Fruit fly (Drosophila melanogaster) whole organism, wandering third instar larva: ENCODE results near the gene CG33281.

Experiments
- Abd-B ChIP-seq: fragments of >200 bp; optimal IDR thresholded peaks from 2 replicates; lab custom pipeline; 2017; ENCODE audit warnings: missing biosample characterization, missing genetic modification characterization
- CG32264 ChIP-seq: fragments of 200-800 bp; sonication (Bioruptor generic); optimal IDR thresholded peaks from 2 replicates; lab custom pipeline; 2016; ENCODE audit warnings: missing biosample characterization, missing genetic modification characterization
- CG9705 ChIP-seq: fragments of 200-800 bp; sonication (Bioruptor generic); optimal IDR thresholded peaks from 2 replicates; lab custom pipeline; 2018; ENCODE audit warnings: missing biosample characterization, mild to moderate bottlenecking, missing genetic modification characterization
- CrebA ChIP-seq: fragments of 200-800 bp; sonication (Bioruptor generic); optimal IDR thresholded peaks from 2 replicates; lab custom pipeline; 2016; ENCODE audit warnings: missing biosample characterization, mild to moderate bottlenecking, missing genetic modification characterization, borderline replicate concordance
- Dfd ChIP-seq: fragments of >200 bp; optimal IDR thresholded peaks from 2 replicates; lab custom pipeline; 2017; ENCODE audit warnings: missing biosample characterization, missing genetic modification characterization
- Dif ChIP-seq: fragments of 200-275, 200-300 bp; sonication (Bioruptor generic); optimal IDR thresholded peaks from 2 replicates; lab custom pipeline; 2018; ENCODE audit warnings: missing biosample characterization, missing genetic modification characterization; ENCODE audit not compliant: partially characterized antibody
- GATAd ChIP-seq: sonication (Bioruptor generic); optimal IDR thresholded peaks from 2 replicates; lab custom pipeline; 2016; ENCODE audit warnings: missing biosample characterization, missing genetic modification characterization
- HLH106 ChIP-seq: fragments of 200-800 bp; optimal IDR thresholded peaks from 3 replicates; lab custom pipeline; 2019; ENCODE audit warnings: missing biosample characterization, mild to moderate bottlenecking, missing genetic modification characterization, moderate library complexity
- Hnf4 ChIP-seq: fragments of 200-800 bp; sonication (Bioruptor generic); optimal IDR thresholded peaks from 2 replicates; lab custom pipeline; 2016; ENCODE audit warnings: missing biosample characterization, mild to moderate bottlenecking, missing genetic modification characterization
- Hr78 ChIP-seq: fragments of >200 bp; optimal IDR thresholded peaks from 2 replicates; lab custom pipeline; 2017; ENCODE audit warnings: missing biosample characterization, missing genetic modification characterization
- Hr83 ChIP-seq: fragments of 200-300 bp; sonication (Bioruptor generic); optimal IDR thresholded peaks from 2 replicates; lab custom pipeline; 2016; ENCODE audit warnings: missing biosample characterization, mild to moderate bottlenecking, missing genetic modification characterization, moderate library complexity; ENCODE audit not compliant: poor library complexity, severe bottlenecking
- Jra ChIP-seq: sonication (Bioruptor generic); optimal IDR thresholded peaks from 2 replicates; lab custom pipeline; 2016; ENCODE audit warnings: missing biosample characterization, missing genetic modification characterization
- Mio ChIP-seq: sonication (Bioruptor generic); optimal IDR thresholded peaks from 2 replicates; lab custom pipeline; 2016; ENCODE audit warnings: missing biosample characterization, missing genetic modification characterization
- Myc ChIP-seq: fragments of >200 bp; optimal IDR thresholded peaks from 2 replicates; lab custom pipeline; 2017
- N ChIP-seq: fragments of >200 bp; optimal IDR thresholded peaks from 2 replicates; lab custom pipeline; 2018; ENCODE audit warnings: missing biosample characterization, missing external identifiers, missing genetic modification characterization
- OdsH ChIP-seq: fragments of 200-800 bp; sonication (Bioruptor generic); optimal IDR thresholded peaks from 2 replicates; lab custom pipeline; 2016; ENCODE audit warnings: missing biosample characterization, mild to moderate bottlenecking, missing genetic modification characterization
- Rel ChIP-seq, 2 experiments: fragments of 200-800 bp; sonication (Bioruptor generic) in 1 of 2; optimal IDR thresholded peaks; 2 replicates in 1 of 2; 3 replicates in 1 of 2; lab custom pipeline; 2016 to 2019; ENCODE audit warnings: mild to moderate bottlenecking in 2 of 2, missing biosample characterization in 2 of 2, missing genetic modification characterization in 2 of 2, moderate library complexity in 1 of 2
- Sp1 ChIP-seq: fragments of 200-800 bp; sonication (Bioruptor generic); optimal IDR thresholded peaks from 3 replicates; lab custom pipeline; 2019; ENCODE audit warnings: missing biosample characterization, mild to moderate bottlenecking, missing genetic modification characterization, moderate library complexity
- Vsx2 ChIP-seq: fragments of 200-300, 225-300 bp; sonication (Bioruptor generic); optimal IDR thresholded peaks from 2 replicates; lab custom pipeline; 2018; ENCODE audit warnings: missing biosample characterization, missing genetic modification characterization; ENCODE audit not compliant: partially characterized antibody
- br ChIP-seq: fragments of 200-800 bp; sonication (Bioruptor generic); optimal IDR thresholded peaks from 2 replicates; lab custom pipeline; 2016; ENCODE audit warnings: missing biosample characterization, missing genetic modification characterization
- brk ChIP-seq: fragments of 200-800 bp; sonication (Bioruptor generic); optimal IDR thresholded peaks from 2 replicates; lab custom pipeline; 2016; ENCODE audit warnings: missing biosample characterization, mild to moderate bottlenecking, missing genetic modification characterization
- dl ChIP-seq, 2 experiments: fragments of 175-275, 200-275 bp in 1 of 2; fragments of 200-275 bp in 1 of 2; sonication (Bioruptor generic); optimal IDR thresholded peaks; lab custom pipeline; 2018; ENCODE audit warnings: mild to moderate bottlenecking in 2 of 2, missing biosample characterization in 2 of 2, missing genetic modification characterization in 2 of 2, moderate library complexity in 2 of 2; ENCODE audit not compliant: partially characterized antibody in 2 of 2, insufficient read depth in 1 of 2
- dmrt93B ChIP-seq: fragments of 200-800 bp; sonication (Bioruptor generic); optimal IDR thresholded peaks from 2 replicates; lab custom pipeline; 2018; ENCODE audit warnings: missing biosample characterization, mild to moderate bottlenecking, missing genetic modification characterization
- dsf ChIP-seq: sonication (Bioruptor generic); optimal IDR thresholded peaks from 2 replicates; lab custom pipeline; 2016; ENCODE audit warnings: missing biosample characterization, missing genetic modification characterization, borderline replicate concordance
- ey ChIP-seq: fragments of 200-800 bp; sonication (Bioruptor generic); optimal IDR thresholded peaks from 2 replicates; lab custom pipeline; 2016; ENCODE audit warnings: missing biosample characterization, missing genetic modification characterization
- foxo ChIP-seq, 2 experiments: fragments of 200-800 bp; sonication (Bioruptor generic); optimal IDR thresholded peaks; 2 replicates in 1 of 2; 3 replicates in 1 of 2; lab custom pipeline; 2016 to 2017; ENCODE audit warnings: missing biosample characterization in 2 of 2, missing genetic modification characterization in 2 of 2
- fru ChIP-seq: fragments of 200-800 bp; sonication (Bioruptor generic); optimal IDR thresholded peaks from 3 replicates; lab custom pipeline; 2016; ENCODE audit warnings: missing biosample characterization, mild to moderate bottlenecking, missing genetic modification characterization
- h ChIP-seq: fragments of 200-800 bp; sonication (Bioruptor generic); optimal IDR thresholded peaks from 3 replicates; lab custom pipeline; 2016; ENCODE audit warnings: missing biosample characterization, mild to moderate bottlenecking, missing genetic modification characterization
- jim ChIP-seq: fragments of 175-275, 200-325 bp; sonication (Bioruptor generic); optimal IDR thresholded peaks from 2 replicates; lab custom pipeline; 2016; ENCODE audit warnings: missing biosample characterization, mild to moderate bottlenecking, missing genetic modification characterization
- lola ChIP-seq: fragments of >200 bp; optimal IDR thresholded peaks from 2 replicates; lab custom pipeline; 2017; ENCODE audit warnings: missing biosample characterization, missing genetic modification characterization
- pan ChIP-seq: fragments of >200 bp; optimal IDR thresholded peaks from 2 replicates; lab custom pipeline; 2017
- psq ChIP-seq: fragments of 200-800 bp; sonication (Bioruptor generic); optimal IDR thresholded peaks from 3 replicates; lab custom pipeline; 2017; ENCODE audit warnings: missing biosample characterization, mild to moderate bottlenecking, missing genetic modification characterization, moderate library complexity
- rgr ChIP-seq: fragments of 200-800 bp; sonication (Bioruptor generic); optimal IDR thresholded peaks from 3 replicates; lab custom pipeline; 2016; ENCODE audit warnings: missing biosample characterization, mild to moderate bottlenecking, missing genetic modification characterization
- sage ChIP-seq: fragments of 200-800 bp; sonication (Bioruptor generic); optimal IDR thresholded peaks from 2 replicates; lab custom pipeline; 2016; ENCODE audit warnings: missing biosample characterization, mild to moderate bottlenecking, missing genetic modification characterization
- sv ChIP-seq: fragments of 200-800 bp; sonication (Bioruptor generic); optimal IDR thresholded peaks from 3 replicates; lab custom pipeline; 2016; ENCODE audit warnings: missing biosample characterization, missing genetic modification characterization
- tai ChIP-seq: sonication (Bioruptor generic); optimal IDR thresholded peaks from 2 replicates; lab custom pipeline; 2016; ENCODE audit warnings: missing biosample characterization, missing genetic modification characterization
- usp ChIP-seq: fragments of >200 bp; optimal IDR thresholded peaks from 2 replicates; lab custom pipeline; 2017; ENCODE audit warnings: missing biosample characterization, missing genetic modification characterization
- woc ChIP-seq: sonication (Bioruptor generic); optimal IDR thresholded peaks from 2 replicates; lab custom pipeline; 2016; ENCODE audit warnings: missing biosample characterization, mild to moderate bottlenecking, missing genetic modification characterization

The CG33281 gene

DNA sequence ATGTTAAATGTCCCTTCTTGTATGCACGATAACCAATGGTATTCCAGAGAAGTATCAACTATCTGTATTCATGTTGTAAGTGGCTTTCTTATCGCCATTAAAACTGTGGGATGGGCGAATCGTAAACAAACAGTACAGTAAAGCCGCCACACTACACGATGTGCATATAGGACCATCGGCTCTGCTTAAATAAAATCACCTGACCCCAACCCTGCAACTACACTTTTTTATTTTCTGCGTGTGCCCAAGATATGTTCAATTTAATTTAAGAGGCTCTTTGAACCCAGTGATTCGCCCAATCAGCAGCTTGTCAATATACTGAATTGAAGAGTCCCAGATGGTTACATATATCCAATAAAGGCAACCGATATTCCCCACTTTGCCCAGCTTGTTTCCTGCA, 24.2 kb upstream of the CG33281 start:
- TF ChIP-seq HLH106 (tag; lab: Kevin White, UChicago) = no peak
- no peak for TF ChIP-seq rgr
- no peak for TF ChIP-seq woc (GFP tag; lab: Kevin White, UChicago)
- no peak for TF ChIP-seq CrebA (GFP tag; lab: Kevin White, UChicago)
- no peak for TF ChIP-seq Dif (GFP tag; lab: Kevin White, UChicago)
- no peak for TF ChIP-seq br (GFP tag; lab: Kevin White, UChicago)
- no peak for TF ChIP-seq Hr83 (GFP tag; lab: Kevin White, UChicago)
- TF ChIP-seq CG32264 (GFP tag; lab: Kevin White, UChicago) = no peak
- TF ChIP-seq, all 38 proteins: peak for 0

DNA sequence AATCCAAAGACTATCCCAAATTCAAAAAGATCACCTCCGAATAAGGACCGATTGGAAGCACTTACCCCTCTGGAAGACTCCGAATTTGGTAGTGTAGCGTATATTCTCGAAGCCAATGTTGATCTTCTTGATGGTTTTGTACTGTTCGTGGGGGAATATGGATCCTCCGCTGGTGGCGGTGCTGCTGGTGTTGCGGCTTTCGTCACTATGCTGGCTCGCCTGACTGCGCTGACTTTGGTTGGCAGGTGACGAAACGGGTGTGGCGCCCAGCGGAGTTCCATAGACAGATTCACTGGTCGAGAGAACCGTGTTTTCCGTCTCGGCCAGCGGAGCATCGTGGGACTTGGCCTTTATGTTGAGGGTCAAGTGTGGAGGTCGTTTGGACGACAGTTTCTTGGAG, 23.0 kb upstream of the CG33281 start:
- TF ChIP-seq Myc (lab: Kevin White, UChicago) = no peak
- TF ChIP-seq dsf (GFP tag; lab: Kevin White, UChicago) = no peak
- TF ChIP-seq psq (GFP tag; lab: Kevin White, UChicago) = no peak
- no peak for TF ChIP-seq CrebA (GFP tag; lab: Kevin White, UChicago)
- no peak for TF ChIP-seq lola (GFP tag; lab: Kevin White, UChicago)
- TF ChIP-seq pan (lab: Kevin White, UChicago) = no peak
- TF ChIP-seq Hnf4 = no peak
- TF ChIP-seq OdsH (GFP tag; lab: Kevin White, UChicago) = no peak
- TF ChIP-seq br (GFP tag; lab: Kevin White, UChicago) = no peak
- no peak for TF ChIP-seq GATAd (GFP tag; lab: Kevin White, UChicago)
- TF ChIP-seq Dfd (GFP tag; lab: Kevin White, UChicago) = no peak
- no peak for TF ChIP-seq sv (GFP tag; lab: Kevin White, UChicago)
- no peak for TF ChIP-seq h (GFP tag; lab: Kevin White, UChicago)
- TF ChIP-seq woc (GFP tag; lab: Kevin White, UChicago) = no peak
- TF ChIP-seq, all 38 proteins: peak for 0

dm6 chr2L:3301755-3302499, 22.1 kb upstream of the CG33281 start:
- peak; percentile 100 for TF ChIP-seq sv (GFP tag; lab: Kevin White, UChicago)
- peak; percentile 99 for TF ChIP-seq Hnf4
- peak; percentile 100 for TF ChIP-seq Sp1 (GFP tag; lab: Kevin White, UChicago)
- no peak for TF ChIP-seq pan (lab: Kevin White, UChicago)
- TF ChIP-seq ey (GFP tag; lab: Kevin White, UChicago) = peak; percentile 100
- TF ChIP-seq tai (GFP tag; lab: Kevin White, UChicago) = peak; percentile 99
- peak in 1 of 2 experiments; percentile 7 for TF ChIP-seq dl (GFP tag; optimal IDR thresholded peaks at IDR 0.05; lab: Kevin White, UChicago; ENCODE audit: insufficient read depth in 1 of 2, partially characterized antibody in 2 of 2)
- TF ChIP-seq N (GFP tag; lab: Kevin White, UChicago) = peak; percentile 5
- TF ChIP-seq h (GFP tag; lab: Kevin White, UChicago) = peak; percentile 100
- peak; percentile 18 for TF ChIP-seq Myc (lab: Kevin White, UChicago)
- TF ChIP-seq Mio (GFP tag; lab: Kevin White, UChicago) = peak; percentile 96
- peak; percentile 97 for TF ChIP-seq dsf (GFP tag; lab: Kevin White, UChicago)
- peak; percentile 100 for TF ChIP-seq dmrt93B (GFP tag; lab: Kevin White, UChicago)
- peak; percentile 98 for TF ChIP-seq Rel (GFP tag; optimal IDR thresholded peaks at IDR 0.05; lab: Kevin White, UChicago)
- peak; percentile 96 for TF ChIP-seq Rel (tag; optimal IDR thresholded peaks at IDR 0.05; lab: Kevin White, UChicago)
- TF ChIP-seq CrebA (GFP tag; lab: Kevin White, UChicago) = peak; percentile 97
- no peak for TF ChIP-seq Hr78 (GFP tag; lab: Kevin White, UChicago)
- TF ChIP-seq Dif (GFP tag; lab: Kevin White, UChicago) = peak; percentile 39
- TF ChIP-seq usp (GFP tag; lab: Kevin White, UChicago) = peak; percentile 60
- TF ChIP-seq lola (GFP tag; lab: Kevin White, UChicago) = no peak
- TF ChIP-seq Dfd (GFP tag; lab: Kevin White, UChicago) = peak; percentile 96
- TF ChIP-seq Vsx2 (GFP tag; lab: Kevin White, UChicago) = no peak
- peak; percentile 100 for TF ChIP-seq br (GFP tag; lab: Kevin White, UChicago)
- TF ChIP-seq brk = peak; percentile 97
- TF ChIP-seq woc (GFP tag; lab: Kevin White, UChicago) = peak; percentile 99
- peak; percentile 96 for TF ChIP-seq jim (GFP tag; lab: Kevin White, UChicago)
- peak; percentile 98 to 100 for TF ChIP-seq foxo (GFP tag; optimal IDR thresholded peaks at IDR 0.05; lab: Kevin White, UChicago)
- no peak for TF ChIP-seq Abd-B (GFP tag; lab: Kevin White, UChicago)
- TF ChIP-seq psq (GFP tag; lab: Kevin White, UChicago) = peak; percentile 99
- peak; percentile 100 for TF ChIP-seq OdsH (GFP tag; lab: Kevin White, UChicago)
- peak; percentile 100 for TF ChIP-seq rgr
- TF ChIP-seq fru = peak; percentile 100
- peak; percentile 98 for TF ChIP-seq GATAd (GFP tag; lab: Kevin White, UChicago)
- peak; percentile 99 for TF ChIP-seq Hr83 (GFP tag; lab: Kevin White, UChicago)
- peak; percentile 99 for TF ChIP-seq CG32264 (GFP tag; lab: Kevin White, UChicago)
- TF ChIP-seq CG9705 = peak; percentile 100
- peak; percentile 99 for TF ChIP-seq sage (GFP tag; lab: Kevin White, UChicago)
- TF ChIP-seq HLH106 (tag; lab: Kevin White, UChicago) = peak; percentile 100
- TF ChIP-seq Jra = peak; percentile 99
